Fruit fly (Drosophila melanogaster) whole organism, prepupa: ENCODE data around the gene CG45049.

Source experiments
- Blimp-1 ChIP-seq: fragments of 200-800 bp; sonication (Bioruptor generic); optimal IDR thresholded peaks from 3 replicates; lab custom pipeline; 2017; ENCODE audit warnings: missing biosample characterization, missing genetic modification characterization, mild to moderate bottlenecking, moderate library complexity, missing genetic modification reagents
- CG10669 ChIP-seq: fragments of 200-800 bp; sonication (Bioruptor generic); optimal IDR thresholded peaks from 3 replicates; lab custom pipeline; 2018; ENCODE audit warnings: missing biosample characterization, mild to moderate bottlenecking, missing genetic modification characterization, moderate library complexity
- CG11294 ChIP-seq: fragments of 200-800 bp; sonication (Bioruptor generic); IDR thresholded peaks from 2 replicates; pipeline ENCODE4 v1.3.6; 2022; ENCODE audit warnings: missing biosample characterization, missing genetic modification characterization
- CG11762 ChIP-seq: fragments of 200-800 bp; sonication (Bioruptor generic); optimal IDR thresholded peaks from 3 replicates; lab custom pipeline; 2016; ENCODE audit warnings: missing biosample characterization, missing genetic modification characterization; ENCODE audit not compliant: insufficient read depth
- CG11902 ChIP-seq: fragments of 200-800 bp; sonication (Bioruptor generic); optimal IDR thresholded peaks from 3 replicates; lab custom pipeline; 2016; ENCODE audit warnings: missing biosample characterization, missing genetic modification characterization
- CG15336 ChIP-seq: fragments of 200-800 bp; sonication (Bioruptor generic); IDR thresholded peaks from 2 replicates; pipeline ENCODE4 v1.3.6; 2022; ENCODE audit warnings: missing biosample characterization, missing genetic modification characterization
- CG1621 ChIP-seq: fragments of 200-800 bp; sonication (Bioruptor generic); optimal IDR thresholded peaks from 3 replicates; lab custom pipeline; 2018; ENCODE audit warnings: missing biosample characterization, mild to moderate bottlenecking, missing genetic modification characterization
- CG16779 ChIP-seq: fragments of 200-800 bp; sonication (Bioruptor generic); optimal IDR thresholded peaks from 3 replicates; lab custom pipeline; 2017; ENCODE audit warnings: missing biosample characterization, mild to moderate bottlenecking, missing genetic modification characterization
- CG3032 ChIP-seq: fragments of 200-800 bp; optimal IDR thresholded peaks from 2 replicates; lab custom pipeline; 2019; ENCODE audit warnings: missing biosample characterization, mild to moderate bottlenecking, missing genetic modification characterization, moderate library complexity
- CG31627 ChIP-seq: fragments of 200-800 bp; sonication (Bioruptor generic); optimal IDR thresholded peaks from 3 replicates; lab custom pipeline; 2016; ENCODE audit warnings: missing biosample characterization, missing genetic modification characterization
- CG34406 ChIP-seq: fragments of 200-800 bp; sonication (Bioruptor generic); optimal IDR thresholded peaks from 3 replicates; lab custom pipeline; 2016; ENCODE audit warnings: missing biosample characterization, missing genetic modification characterization
- CG3919 ChIP-seq: fragments of 200-800 bp; sonication (Bioruptor generic); optimal IDR thresholded peaks from 3 replicates; lab custom pipeline; 2016; ENCODE audit warnings: missing biosample characterization, missing genetic modification characterization
- CG6163 ChIP-seq: fragments of 200-800 bp; sonication (Bioruptor generic); IDR thresholded peaks from 3 replicates; pipeline ENCODE4 v1.3.6; 2022; ENCODE audit warnings: missing biosample characterization, missing genetic modification characterization
- CG6808 ChIP-seq: fragments of 200-800 bp; sonication (Bioruptor generic); optimal IDR thresholded peaks from 3 replicates; lab custom pipeline; 2017; ENCODE audit warnings: missing biosample characterization, missing genetic modification characterization, mild to moderate bottlenecking, moderate library complexity, missing genetic modification reagents
- CG6854 ChIP-seq: fragments of 200-800 bp; sonication (Bioruptor generic); optimal IDR thresholded peaks from 2 replicates; lab custom pipeline; 2017; ENCODE audit warnings: missing biosample characterization, mild to moderate bottlenecking, missing genetic modification characterization
- CG8119 ChIP-seq: fragments of 200-800 bp; sonication (Bioruptor generic); IDR thresholded peaks from 3 replicates; pipeline ENCODE4 v1.3.6; 2022; ENCODE audit warnings: missing biosample characterization, missing genetic modification characterization
- CG8319 ChIP-seq: fragments of 200-800 bp; sonication (Bioruptor generic); optimal IDR thresholded peaks from 3 replicates; lab custom pipeline; 2016; ENCODE audit warnings: missing biosample characterization, missing genetic modification characterization
- CG8632 ChIP-seq: fragments of 200-800 bp; sonication (Bioruptor generic); optimal IDR thresholded peaks from 3 replicates; lab custom pipeline; 2016; ENCODE audit warnings: missing biosample characterization, missing genetic modification characterization
- CG9139 ChIP-seq: fragments of 200-800 bp; sonication (Bioruptor generic); optimal IDR thresholded peaks from 3 replicates; lab custom pipeline; 2017; ENCODE audit warnings: missing biosample characterization, mild to moderate bottlenecking, missing genetic modification characterization
- Eip78C ChIP-seq: fragments of 200-800 bp; sonication (Bioruptor generic); peaks from one replicate; lab custom pipeline; 2016; ENCODE audit warnings: missing biosample characterization, missing genetic modification characterization
- Eip93F ChIP-seq: fragments of 200-800 bp; sonication (Bioruptor generic); optimal IDR thresholded peaks from 2 replicates; lab custom pipeline; 2016; ENCODE audit warnings: missing biosample characterization, mild to moderate bottlenecking, missing genetic modification characterization
- Ets21C ChIP-seq: fragments of 200-800 bp; sonication (Bioruptor generic); optimal IDR thresholded peaks from 3 replicates; lab custom pipeline; 2016; ENCODE audit warnings: missing biosample characterization, missing genetic modification characterization
- Ets96B ChIP-seq: fragments of 200-800 bp; optimal IDR thresholded peaks from 2 replicates; lab custom pipeline; 2019; ENCODE audit warnings: missing biosample characterization, mild to moderate bottlenecking, missing genetic modification characterization, moderate library complexity
- Gug ChIP-seq: fragments of 200-800 bp; sonication (Bioruptor generic); IDR thresholded peaks from 2 replicates; pipeline ENCODE4 v1.3.6; 2022; ENCODE audit warnings: missing biosample characterization, missing genetic modification characterization
- Hr38 ChIP-seq: sonication (Bioruptor generic); optimal IDR thresholded peaks from 2 replicates; lab custom pipeline; 2016; ENCODE audit warnings: missing biosample characterization, missing genetic modification characterization
- Hr39 ChIP-seq: fragments of 200-800 bp; sonication (Bioruptor generic); optimal IDR thresholded peaks from 2 replicates; lab custom pipeline; 2016; ENCODE audit warnings: missing biosample characterization, missing genetic modification characterization
- Lpt ChIP-seq: fragments of 200-800 bp; sonication (Bioruptor generic); optimal IDR thresholded peaks from 3 replicates; lab custom pipeline; 2016; ENCODE audit warnings: missing biosample characterization, missing genetic modification characterization
- Sox102F ChIP-seq: fragments of 200-800 bp; sonication (Bioruptor generic); optimal IDR thresholded peaks from 2 replicates; lab custom pipeline; 2016; ENCODE audit warnings: missing biosample characterization, mild to moderate bottlenecking, missing genetic modification characterization
- Sox14 ChIP-seq: fragments of 200-800 bp; sonication (Bioruptor generic); optimal IDR thresholded peaks from 3 replicates; lab custom pipeline; 2016; ENCODE audit warnings: missing biosample characterization, missing genetic modification characterization
- Sox15 ChIP-seq: fragments of 200-800 bp; sonication (Bioruptor generic); optimal IDR thresholded peaks from 3 replicates; lab custom pipeline; 2016; ENCODE audit warnings: missing biosample characterization, missing genetic modification characterization
- achi ChIP-seq: fragments of 200-800 bp; sonication (Bioruptor generic); optimal IDR thresholded peaks from 3 replicates; lab custom pipeline; 2016; ENCODE audit warnings: missing biosample characterization, missing genetic modification characterization
- acj6 ChIP-seq: fragments of 200-800 bp; sonication (Bioruptor generic); optimal IDR thresholded peaks from 3 replicates; lab custom pipeline; 2016; ENCODE audit warnings: missing biosample characterization, missing genetic modification characterization
- cyc ChIP-seq: fragments of 200-800 bp; sonication (Bioruptor generic); optimal IDR thresholded peaks from 3 replicates; lab custom pipeline; 2016; ENCODE audit warnings: missing biosample characterization, missing genetic modification characterization
- dac ChIP-seq: fragments of 200-800 bp; sonication (Bioruptor generic); optimal IDR thresholded peaks from 2 replicates; lab custom pipeline; 2017; ENCODE audit warnings: missing biosample characterization, mild to moderate bottlenecking, missing genetic modification characterization
- dsx ChIP-seq: fragments of 200-800 bp; optimal IDR thresholded peaks from 3 replicates; lab custom pipeline; 2019; ENCODE audit warnings: missing biosample characterization, mild to moderate bottlenecking, missing genetic modification characterization, moderate library complexity; ENCODE audit not compliant: poor library complexity, severe bottlenecking
- eg ChIP-seq: fragments of 200-800 bp; sonication (Bioruptor generic); IDR thresholded peaks from 3 replicates; pipeline ENCODE4 v1.3.6; 2022; ENCODE audit warnings: missing biosample characterization, missing genetic modification characterization
- esn ChIP-seq: fragments of 200-800 bp; sonication (Bioruptor generic); optimal IDR thresholded peaks from 2 replicates; lab custom pipeline; 2016; ENCODE audit warnings: missing biosample characterization, mild to moderate bottlenecking, missing genetic modification characterization, moderate library complexity
- fd59A ChIP-seq: fragments of 200-800 bp; sonication (Bioruptor generic); optimal IDR thresholded peaks from 2 replicates; lab custom pipeline; 2017; ENCODE audit warnings: missing biosample characterization, mild to moderate bottlenecking, missing genetic modification characterization, missing genetic modification reagents
- fd85E ChIP-seq: fragments of 200-800 bp; sonication (Bioruptor generic); optimal IDR thresholded peaks from 3 replicates; lab custom pipeline; 2016; ENCODE audit warnings: missing biosample characterization, missing genetic modification characterization
- fkh ChIP-seq: fragments of 200-800 bp; sonication (Bioruptor generic); optimal IDR thresholded peaks from 3 replicates; lab custom pipeline; 2017; ENCODE audit warnings: missing biosample characterization, mild to moderate bottlenecking, missing genetic modification characterization, moderate library complexity
- lz ChIP-seq: fragments of 200-800 bp; sonication (Bioruptor generic); optimal IDR thresholded peaks from 3 replicates; lab custom pipeline; 2016; ENCODE audit warnings: missing biosample characterization, missing genetic modification characterization
- net ChIP-seq: fragments of 200-800 bp; sonication (Bioruptor generic); optimal IDR thresholded peaks from 3 replicates; lab custom pipeline; 2016; ENCODE audit warnings: missing biosample characterization, missing genetic modification characterization
- salr ChIP-seq, 2 experiments: fragments of 200-800 bp; sonication (Bioruptor generic); optimal IDR thresholded peaks; 3 replicates each; lab custom pipeline; 2016 to 2018; ENCODE audit warnings: missing biosample characterization in 2 of 2, missing genetic modification characterization in 2 of 2, mild to moderate bottlenecking in 1 of 2
- spab ChIP-seq: fragments of 200-800 bp; sonication (Bioruptor generic); optimal IDR thresholded peaks from 2 replicates; lab custom pipeline; 2017; ENCODE audit warnings: missing biosample characterization, mild to moderate bottlenecking, missing genetic modification characterization, missing genetic modification reagents
- svp ChIP-seq: fragments of 200-800 bp; sonication (Bioruptor generic); peaks from one replicate; lab custom pipeline; 2016; ENCODE audit warnings: missing biosample characterization, missing genetic modification characterization
- topi ChIP-seq: fragments of 200-800 bp; sonication (Bioruptor generic); optimal IDR thresholded peaks from 3 replicates; lab custom pipeline; 2016; ENCODE audit warnings: missing biosample characterization, missing genetic modification characterization

The CG45049 gene

DNA sequence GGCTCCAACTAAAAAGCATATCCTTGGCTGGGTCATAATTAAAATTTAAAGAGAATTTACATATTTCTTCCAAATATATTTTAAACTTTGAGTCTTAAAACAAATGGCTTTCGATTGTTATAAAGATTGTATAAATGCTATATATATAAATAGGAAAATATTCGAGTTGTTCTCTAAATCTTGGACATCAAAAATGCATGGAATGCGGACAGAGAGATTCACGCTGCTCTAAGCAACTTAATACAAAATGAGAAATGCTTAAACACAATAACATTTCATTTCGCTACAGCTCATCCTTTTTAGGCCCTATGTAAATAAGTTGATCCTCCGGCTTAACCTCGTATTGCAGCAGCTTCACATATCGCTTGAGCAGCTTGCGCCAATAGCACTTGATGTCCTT, 22.2 kb downstream of the CG45049 start, which contains the start of gene CG31139:
Gene CG31139, minus strand, starts transcription at position 101 of the 400 bp plus-strand sequence.
- no peak for TF ChIP-seq CG11294 (GFP tag; lab: Robert Waterston, UW)

DNA sequence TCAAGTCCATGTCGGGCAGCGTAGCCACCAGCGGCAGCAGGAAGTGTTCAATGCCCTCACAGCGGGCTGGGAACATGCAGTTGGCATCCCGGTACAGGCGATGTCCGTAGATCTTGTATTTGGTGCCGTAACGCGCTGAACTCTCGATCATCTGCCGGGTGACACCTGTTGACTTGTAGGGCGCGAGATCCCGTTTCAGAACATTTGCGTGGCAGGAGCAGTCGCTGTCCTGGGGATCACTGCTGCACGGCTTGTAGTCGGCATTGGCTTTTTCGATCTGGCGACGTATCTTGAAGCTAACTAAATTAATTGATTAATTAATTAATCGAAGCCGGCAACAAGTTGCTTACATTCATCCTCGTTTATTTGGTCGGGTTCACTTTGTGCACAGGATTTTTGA, 23.3 kb downstream of the CG45049 start:
- no peak for TF ChIP-seq Ets21C
- TF ChIP-seq CG8319, result no peak
- TF ChIP-seq CG8632 (GFP tag; lab: Kevin White, UChicago), result no peak
- no peak for TF ChIP-seq CG9139 (GFP tag; lab: Kevin White, UChicago)
- no peak for TF ChIP-seq CG6163 (GFP tag; lab: Robert Waterston, UW)
- no peak for TF ChIP-seq fd85E (GFP tag; lab: Kevin White, UChicago)
- TF ChIP-seq Sox102F, result no peak
- TF ChIP-seq CG3032, result no peak
- no peak for TF ChIP-seq CG10669 (GFP tag; lab: Kevin White, UChicago)

DNA sequence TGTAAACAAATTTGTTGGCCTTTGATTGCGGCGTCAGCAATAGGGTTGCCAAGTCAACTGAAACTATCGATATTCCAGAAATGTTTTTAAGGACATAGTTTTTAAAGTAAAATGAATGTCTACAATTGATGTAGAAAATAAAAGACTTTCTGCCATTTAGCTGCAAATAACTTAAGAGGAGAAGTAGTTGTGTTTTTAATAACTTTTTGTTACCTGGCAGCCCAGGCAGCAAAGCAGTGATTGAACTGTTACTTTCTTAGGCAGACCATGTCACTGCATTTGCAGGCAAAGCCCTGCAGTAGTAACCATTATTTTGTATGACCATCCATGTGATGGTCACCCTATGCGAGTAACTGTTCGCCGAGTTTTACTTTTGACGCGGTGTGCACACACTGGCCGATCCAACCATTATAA, 23.8 kb downstream of the CG45049 start, which contains the start of the genes rumi, CG7029 and Usp12-46:
Gene rumi, minus strand, starts transcription at position 64 of the 414 bp plus-strand sequence.
Gene CG7029, plus strand, starts transcription at position 368 of the 414 bp plus-strand sequence.
Gene Usp12-46, plus strand, starts transcription at position 368 of the 414 bp plus-strand sequence.
- TF ChIP-seq dac (GFP tag; lab: Kevin White, UChicago) (no peak), CG11762 (GFP tag; lab: Kevin White, UChicago) (peak; percentile 78), CG8319 (peak; percentile 79), CG34406 (no peak), eg (peak; percentile 87), achi (peak; percentile 77), Ets21C (no peak), topi (peak; percentile 84), CG6808 (GFP tag; lab: Kevin White, UChicago) (peak; percentile 22), CG11294 (GFP tag; lab: Robert Waterston, UW) (peak; percentile 53; the same call in 1 of the 2 replicates), CG6163 (GFP tag; lab: Robert Waterston, UW) (peak; percentile 91), Blimp-1 (GFP tag; lab: Kevin White, UChicago) (peak; percentile 31), Ets96B (tag; lab: Kevin White, UChicago) (peak; percentile 56), dsx (peak; percentile 59), CG10669 (GFP tag; lab: Kevin White, UChicago) (no peak), Eip78C (GFP tag; lab: Kevin White, UChicago) (peak; percentile 92), salr (GFP tag; optimal IDR thresholded peaks at IDR 0.05; lab: Kevin White, UChicago) (peak in 1 of 2 experiments; percentile 62), acj6 (no peak), CG11902 (GFP tag; lab: Kevin White, UChicago) (peak; percentile 78), esn (peak; percentile 88), Sox14 (peak; percentile 87), spab (GFP tag; lab: Kevin White, UChicago) (no peak), CG16779 (tag; lab: Kevin White, UChicago) (no peak), net (GFP tag; lab: Kevin White, UChicago) (no peak), CG31627 (GFP tag; lab: Kevin White, UChicago) (peak; percentile 92), Hr39 (peak; percentile 93), Sox15 (GFP tag; lab: Kevin White, UChicago) (peak; percentile 87), svp (GFP tag; lab: Kevin White, UChicago) (peak; percentile 94), Hr38 (GFP tag; lab: Kevin White, UChicago) (peak; percentile 11), CG9139 (GFP tag; lab: Kevin White, UChicago) (no peak), CG1621 (peak; percentile 54), Sox102F (no peak), fd59A (GFP tag; lab: Kevin White, UChicago) (peak; percentile 52), Lpt (GFP tag; lab: Kevin White, UChicago) (peak; percentile 68), lz (GFP tag; lab: Kevin White, UChicago) (peak; percentile 88), CG8632 (GFP tag; lab: Kevin White, UChicago) (no peak), CG6854 (peak; percentile 1), Eip93F (GFP tag; lab: Kevin White, UChicago) (no peak), cyc (peak; percentile 89), CG15336 (GFP tag; lab: Robert Waterston, UW) (peak; percentile 36; the same call in 1 of the 2 replicates), CG3919 (GFP tag; lab: Kevin White, UChicago) (no peak), CG3032 (peak; percentile 83), CG8119 (GFP tag; lab: Robert Waterston, UW) (peak; percentile 65; the same call in 2 of the 3 replicates), Gug (GFP tag; lab: Robert Waterston, UW) (peak; percentile 72), fkh (GFP tag; lab: Kevin White, UChicago) (no peak)
